Worm (Caenorhabditis elegans) whole organism, L1 larva: Measurements from ENCODE around the gene sfrp-1.

Source experiments
- ama-1 ChIP-seq: fragments of 150-350 bp; optimal IDR thresholded peaks from 2 replicates; lab custom pipeline; 2014
- egl-27 ChIP-seq, 2 experiments: fragments of 150-350 bp in 1 of 2; sonication (generic microtip); optimal IDR thresholded peaks; 3 replicates each; lab custom pipeline; 2017 to 2018; ENCODE audit warnings: missing biosample characterization in 2 of 2, missing genetic modification characterization in 2 of 2, missing genetic modification reagents in 2 of 2
- elt-3 ChIP-seq, 6 experiments: fragments of 150-350 bp in 1 of 6; sonication (generic microtip); optimal IDR thresholded peaks; 2 replicates each; lab custom pipeline; 2017 to 2018; ENCODE audit warnings: missing biosample characterization in 6 of 6, missing genetic modification characterization in 6 of 6, inconsistent platforms in 1 of 6
- fos-1 ChIP-seq: fragments of 150-350 bp; optimal IDR thresholded peaks from 2 replicates; lab custom pipeline; 2014; ENCODE audit warnings: missing biosample characterization, missing genetic modification characterization
- lin-13 ChIP-seq: fragments of 150-350 bp; optimal IDR thresholded peaks from 2 replicates; lab custom pipeline; 2014; ENCODE audit warnings: missing biosample characterization, missing genetic modification reagents, missing genetic modification characterization
- lin-39 ChIP-seq: fragments of 150-350 bp; optimal IDR thresholded peaks from 2 replicates; lab custom pipeline; 2014; ENCODE audit warnings: missing biosample characterization, missing genetic modification reagents, missing genetic modification characterization
- mep-1 ChIP-seq: fragments of 150-350 bp; optimal IDR thresholded peaks from 2 replicates; lab custom pipeline; 2014; ENCODE audit warnings: missing biosample characterization, missing genetic modification characterization
- nhr-11 ChIP-seq: fragments of 150-350 bp; optimal IDR thresholded peaks from 2 replicates; lab custom pipeline; 2014; ENCODE audit warnings: missing biosample characterization, missing genetic modification characterization
- nhr-77 ChIP-seq: fragments of 150-350 bp; optimal IDR thresholded peaks from 2 replicates; lab custom pipeline; 2014; ENCODE audit warnings: missing biosample characterization, missing genetic modification characterization

DNA sequence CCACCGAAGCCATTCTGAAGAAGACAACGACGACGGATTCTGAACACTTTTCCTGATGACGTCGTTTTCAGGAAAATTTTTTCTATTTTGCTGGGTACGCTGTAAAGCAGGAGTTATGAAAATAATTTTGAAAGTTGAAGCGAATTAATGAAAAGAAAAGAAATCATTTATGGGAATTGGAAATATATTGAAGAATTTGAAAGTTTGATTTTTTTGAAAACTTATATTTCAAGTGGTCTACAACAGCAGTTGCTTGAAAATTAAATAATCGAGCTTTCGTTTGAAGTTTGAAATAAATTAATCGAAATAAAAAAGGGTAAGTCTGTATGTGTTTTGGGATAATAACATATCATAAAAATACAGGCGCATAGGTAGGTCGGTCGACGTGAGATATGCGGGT is 18.3 kb downstream of the sfrp-1 start, which contains the start of gene shl-1:
- TF ChIP-seq egl-27 (tag; optimal IDR thresholded peaks at IDR 0.05; lab: Kevin White, UChicago) = no peak
- no peak for TF ChIP-seq fos-1 (tag; lab: Kevin White, UChicago)
- TF ChIP-seq lin-39 (tag; lab: Kevin White, UChicago) = no peak
- no peak for TF ChIP-seq lin-13
- TF ChIP-seq elt-3 (tag; optimal IDR thresholded peaks at IDR 0.05; lab: Kevin White, UChicago) = no peak
- TF ChIP-seq nhr-11 (tag; lab: Kevin White, UChicago) = no peak
- no peak for TF ChIP-seq mep-1 (tag; lab: Kevin White, UChicago)
- TF ChIP-seq nhr-77 = no peak
- no peak for TF ChIP-seq ama-1 (lab: Kevin White, UChicago)
